Fruit fly (Drosophila melanogaster) whole organism, embryonic: ENCODE measurements around the gene PpV.
A peak's percentile ranks its signal among the peaks of the same experiment; 100 is the strongest.

Source experiments
- Atf3 ChIP-seq: fragments of 200-800 bp; sonication (Bioruptor generic); optimal IDR thresholded peaks from 3 replicates; lab custom pipeline; 2016; ENCODE audit warnings: missing biosample characterization, missing genetic modification characterization
- B-H1 ChIP-seq: fragments of 200-800 bp; sonication (Bioruptor generic); IDR thresholded peaks from 3 replicates; pipeline ENCODE4 v1.3.6; 2022; ENCODE audit warnings: missing biosample characterization, missing genetic modification characterization
- CG10209 ChIP-seq: fragments of 200-800 bp; sonication (Bioruptor generic); optimal IDR thresholded peaks from 3 replicates; lab custom pipeline; 2017; ENCODE audit warnings: missing biosample characterization, mild to moderate bottlenecking, missing genetic modification characterization, missing genetic modification reagents
- CG11247 ChIP-seq: fragments of 200-800 bp; sonication (Bioruptor generic); IDR thresholded peaks from 2 replicates; pipeline ENCODE4 v1.3.6; 2022; ENCODE audit warnings: missing biosample characterization, missing genetic modification characterization
- CG11504 ChIP-seq: fragments of 200-800 bp; sonication (Bioruptor generic); optimal IDR thresholded peaks from 3 replicates; lab custom pipeline; 2019; ENCODE audit warnings: missing biosample characterization, mild to moderate bottlenecking, missing genetic modification characterization, moderate library complexity
- CG1233 ChIP-seq: fragments of 200-800 bp; sonication (Bioruptor generic); optimal IDR thresholded peaks from 4 replicates; lab custom pipeline; 2018; ENCODE audit warnings: missing biosample characterization, mild to moderate bottlenecking, missing genetic modification characterization
- CG15696 ChIP-seq: fragments of 200-800 bp; sonication (Bioruptor generic); optimal IDR thresholded peaks from 2 replicates; lab custom pipeline; 2019; ENCODE audit warnings: missing biosample characterization, mild to moderate bottlenecking, missing genetic modification characterization, moderate library complexity
- CG16815 ChIP-seq: fragments of 200-800 bp; sonication (Bioruptor generic); optimal IDR thresholded peaks from 3 replicates; lab custom pipeline; 2017; ENCODE audit warnings: missing biosample characterization, mild to moderate bottlenecking, missing genetic modification characterization
- CG17568 ChIP-seq: fragments of 200-800 bp; sonication (Bioruptor generic); optimal IDR thresholded peaks from 2 replicates; lab custom pipeline; 2018; ENCODE audit warnings: missing biosample characterization, mild to moderate bottlenecking, missing genetic modification characterization, moderate library complexity
- CG2202 ChIP-seq: fragments of 200-800 bp; sonication (Bioruptor generic); optimal IDR thresholded peaks from 2 replicates; lab custom pipeline; 2018; ENCODE audit warnings: missing biosample characterization, mild to moderate bottlenecking, missing genetic modification characterization
- CG2678 ChIP-seq: fragments of 200-800 bp; sonication (Bioruptor generic); optimal IDR thresholded peaks from 3 replicates; lab custom pipeline; 2019; ENCODE audit warnings: missing biosample characterization, mild to moderate bottlenecking, missing genetic modification characterization, moderate library complexity
- CG32772 ChIP-seq: fragments of 200-800 bp; sonication (Bioruptor generic); IDR thresholded peaks from 2 replicates; pipeline ENCODE4 v1.3.6; 2022; ENCODE audit warnings: missing biosample characterization, missing genetic modification characterization
- CG3281 ChIP-seq: fragments of 200-800 bp; sonication (Bioruptor generic); optimal IDR thresholded peaks from 3 replicates; lab custom pipeline; 2017; ENCODE audit warnings: missing biosample characterization, mild to moderate bottlenecking, missing genetic modification characterization
- CG5180 ChIP-seq: fragments of 200-800 bp; sonication (Bioruptor generic); optimal IDR thresholded peaks from 3 replicates; lab custom pipeline; 2017; ENCODE audit warnings: missing biosample characterization, missing genetic modification characterization, mild to moderate bottlenecking, moderate library complexity, missing genetic modification reagents
- CG6683 ChIP-seq: fragments of 200-800 bp; sonication (Bioruptor generic); optimal IDR thresholded peaks from 2 replicates; lab custom pipeline; 2017; ENCODE audit warnings: missing biosample characterization, mild to moderate bottlenecking, missing genetic modification characterization, missing genetic modification reagents
- CG6689 ChIP-seq: fragments of 200-800 bp; sonication (Bioruptor generic); IDR thresholded peaks from 2 replicates; pipeline ENCODE4 v1.3.6; 2022; ENCODE audit warnings: missing biosample characterization, missing genetic modification characterization
- CG6854 ChIP-seq: fragments of 200-800 bp; sonication (Bioruptor generic); optimal IDR thresholded peaks from 3 replicates; lab custom pipeline; 2017; ENCODE audit warnings: missing biosample characterization, mild to moderate bottlenecking, missing genetic modification characterization
- CG7786 ChIP-seq: fragments of 200-800 bp; sonication (Bioruptor generic); optimal IDR thresholded peaks from 2 replicates; lab custom pipeline; 2016; ENCODE audit warnings: missing biosample characterization, missing genetic modification characterization
- CG7987 ChIP-seq: fragments of 200-800 bp; sonication (Bioruptor generic); optimal IDR thresholded peaks from 2 replicates; lab custom pipeline; 2018; ENCODE audit warnings: missing biosample characterization, mild to moderate bottlenecking, missing genetic modification characterization, moderate library complexity
- Deaf1 ChIP-seq: fragments of 200-800 bp; optimal IDR thresholded peaks from 3 replicates; lab custom pipeline; 2019; ENCODE audit warnings: missing biosample characterization, mild to moderate bottlenecking, missing genetic modification characterization, moderate library complexity
- HLH3B ChIP-seq: fragments of 200-800 bp; sonication (Bioruptor generic); IDR thresholded peaks from 2 replicates; pipeline ENCODE4 v1.3.6; 2022; ENCODE audit warnings: missing biosample characterization, missing genetic modification characterization
- HmgZ ChIP-seq: fragments of 200-800 bp; sonication (Bioruptor generic); optimal IDR thresholded peaks from 2 replicates; lab custom pipeline; 2018; ENCODE audit warnings: missing biosample characterization, mild to moderate bottlenecking, missing genetic modification characterization
- Sry-β ChIP-seq: fragments of 200-800 bp; sonication (Bioruptor generic); optimal IDR thresholded peaks from 2 replicates; lab custom pipeline; 2018; ENCODE audit warnings: missing biosample characterization, mild to moderate bottlenecking, missing genetic modification characterization, moderate library complexity
- aop ChIP-seq: fragments of 200-800 bp; sonication (Bioruptor generic); IDR thresholded peaks from 2 replicates; pipeline ENCODE4 v1.3.6; 2022; ENCODE audit warnings: missing biosample characterization, missing genetic modification characterization
- cas ChIP-seq: fragments of 200-800 bp; sonication (Bioruptor generic); IDR thresholded peaks from 2 replicates; pipeline ENCODE4 v1.3.6; 2022; ENCODE audit warnings: missing biosample characterization, missing genetic modification characterization
- danr ChIP-seq: fragments of 200-800 bp; sonication (Bioruptor generic); IDR thresholded peaks from 2 replicates; pipeline ENCODE4 v1.3.6; 2022; ENCODE audit warnings: missing biosample characterization, missing genetic modification characterization
- dimm ChIP-seq: fragments of 200-800 bp; sonication (Bioruptor generic); IDR thresholded peaks from 2 replicates; pipeline ENCODE4 v1.3.6; 2022; ENCODE audit warnings: missing biosample characterization, missing genetic modification characterization
- dysf ChIP-seq: fragments of 200-800 bp; sonication (Bioruptor generic); IDR thresholded peaks from 3 replicates; pipeline ENCODE4 v1.3.6; 2022; ENCODE audit warnings: missing biosample characterization, missing genetic modification characterization
- ems ChIP-seq: fragments of 200-800 bp; sonication (Bioruptor generic); optimal IDR thresholded peaks from 3 replicates; lab custom pipeline; 2016; ENCODE audit warnings: missing biosample characterization, missing genetic modification characterization
- fd3F ChIP-seq: fragments of 200-800 bp; sonication (Bioruptor generic); optimal IDR thresholded peaks from 2 replicates; lab custom pipeline; 2018; ENCODE audit warnings: missing biosample characterization, mild to moderate bottlenecking, missing genetic modification characterization, moderate library complexity
- fd96Cb ChIP-seq: fragments of 200-800 bp; sonication (Bioruptor generic); optimal IDR thresholded peaks from 2 replicates; lab custom pipeline; 2018; ENCODE audit warnings: missing biosample characterization, mild to moderate bottlenecking, missing genetic modification characterization, moderate library complexity
- gt ChIP-seq: fragments of 200-800 bp; sonication (Bioruptor generic); IDR thresholded peaks from 2 replicates; pipeline ENCODE4 v1.3.6; 2022; ENCODE audit warnings: missing biosample characterization, missing genetic modification characterization
- jigr1 ChIP-seq: fragments of 200-800 bp; sonication (Bioruptor generic); IDR thresholded peaks from 3 replicates; pipeline ENCODE4 v1.3.6; 2022; ENCODE audit warnings: missing biosample characterization, missing genetic modification characterization
- klu ChIP-seq: fragments of 200-800 bp; sonication (Bioruptor generic); IDR thresholded peaks from 2 replicates; pipeline ENCODE4 v1.3.6; 2022; ENCODE audit warnings: missing biosample characterization, missing genetic modification characterization
- lbe ChIP-seq: fragments of 200-800 bp; sonication (Bioruptor generic); optimal IDR thresholded peaks from 2 replicates; lab custom pipeline; 2016; ENCODE audit warnings: missing biosample characterization, mild to moderate bottlenecking, missing genetic modification characterization
- maf-S ChIP-seq: fragments of 200-800 bp; sonication (Bioruptor generic); optimal IDR thresholded peaks from 2 replicates; lab custom pipeline; 2016; ENCODE audit warnings: missing biosample characterization, missing genetic modification characterization
- mam ChIP-seq: fragments of 200-800 bp; sonication (Bioruptor generic); optimal IDR thresholded peaks from 3 replicates; lab custom pipeline; 2016; ENCODE audit warnings: missing biosample characterization, missing genetic modification characterization
- mirr ChIP-seq: fragments of 200-800 bp; sonication (Bioruptor generic); optimal IDR thresholded peaks from 3 replicates; lab custom pipeline; 2018; ENCODE audit warnings: missing biosample characterization, mild to moderate bottlenecking, missing genetic modification characterization
- nom ChIP-seq: fragments of 200-800 bp; sonication (Bioruptor generic); optimal IDR thresholded peaks from 2 replicates; lab custom pipeline; 2017; ENCODE audit warnings: missing biosample characterization, missing genetic modification characterization, mild to moderate bottlenecking, moderate library complexity, missing genetic modification reagents
- onecut ChIP-seq: fragments of 200-800 bp; sonication (Bioruptor generic); IDR thresholded peaks from 2 replicates; pipeline ENCODE4 v1.3.6; 2022; ENCODE audit warnings: missing biosample characterization, missing genetic modification characterization
- peb ChIP-seq: fragments of 200-800 bp; sonication (Bioruptor generic); IDR thresholded peaks from 2 replicates; pipeline ENCODE4 v1.3.6; 2022; ENCODE audit warnings: missing biosample characterization, missing genetic modification characterization
- rib ChIP-seq: fragments of 200-800 bp; sonication (Bioruptor generic); IDR thresholded peaks from 2 replicates; pipeline ENCODE4 v1.3.6; 2022; ENCODE audit warnings: missing biosample characterization, missing genetic modification characterization
- sc ChIP-seq, 3 experiments: fragments of >200 bp in 2 of 3; fragments of 200-800 bp in 1 of 3; sonication (Bioruptor generic) in 1 of 3; optimal IDR thresholded peaks; 2 replicates in 2 of 3; 3 replicates in 1 of 3; lab custom pipeline; 2017; ENCODE audit warnings: mild to moderate bottlenecking in 1 of 3, missing biosample characterization in 1 of 3, missing genetic modification characterization in 1 of 3, missing genetic modification reagents in 1 of 3
- sd ChIP-seq: fragments of 200-800 bp; sonication (Bioruptor generic); optimal IDR thresholded peaks from 3 replicates; lab custom pipeline; 2018; ENCODE audit warnings: missing biosample characterization, mild to moderate bottlenecking, missing genetic modification characterization, moderate library complexity
- slbo ChIP-seq: fragments of 200-800 bp; sonication (Bioruptor generic); IDR thresholded peaks from 2 replicates; pipeline ENCODE4 v1.3.6; 2022; ENCODE audit warnings: missing biosample characterization, missing genetic modification characterization
- so ChIP-seq: fragments of 200-800 bp; sonication (Bioruptor generic); IDR thresholded peaks from 3 replicates; pipeline ENCODE4 v1.3.6; 2022; ENCODE audit warnings: missing biosample characterization, missing genetic modification characterization
- sob ChIP-seq: fragments of 200-800 bp; sonication (Bioruptor generic); IDR thresholded peaks from 2 replicates; pipeline ENCODE4 v1.3.6; 2022; ENCODE audit warnings: missing biosample characterization, missing genetic modification characterization
- sug ChIP-seq: fragments of 200-800 bp; optimal IDR thresholded peaks from 2 replicates; lab custom pipeline; 2019; ENCODE audit warnings: missing biosample characterization, mild to moderate bottlenecking, missing genetic modification characterization, moderate library complexity
- wor ChIP-seq: fragments of 200-800 bp; sonication (Bioruptor generic); IDR thresholded peaks from 2 replicates; pipeline ENCODE4 v1.3.6; 2022; ENCODE audit warnings: missing biosample characterization, missing genetic modification characterization
- zfh2 ChIP-seq: fragments of 200-800 bp; sonication (Bioruptor generic); optimal IDR thresholded peaks from 2 replicates; lab custom pipeline; 2016; ENCODE audit warnings: missing biosample characterization, missing genetic modification characterization

Gene PpV

DNA sequence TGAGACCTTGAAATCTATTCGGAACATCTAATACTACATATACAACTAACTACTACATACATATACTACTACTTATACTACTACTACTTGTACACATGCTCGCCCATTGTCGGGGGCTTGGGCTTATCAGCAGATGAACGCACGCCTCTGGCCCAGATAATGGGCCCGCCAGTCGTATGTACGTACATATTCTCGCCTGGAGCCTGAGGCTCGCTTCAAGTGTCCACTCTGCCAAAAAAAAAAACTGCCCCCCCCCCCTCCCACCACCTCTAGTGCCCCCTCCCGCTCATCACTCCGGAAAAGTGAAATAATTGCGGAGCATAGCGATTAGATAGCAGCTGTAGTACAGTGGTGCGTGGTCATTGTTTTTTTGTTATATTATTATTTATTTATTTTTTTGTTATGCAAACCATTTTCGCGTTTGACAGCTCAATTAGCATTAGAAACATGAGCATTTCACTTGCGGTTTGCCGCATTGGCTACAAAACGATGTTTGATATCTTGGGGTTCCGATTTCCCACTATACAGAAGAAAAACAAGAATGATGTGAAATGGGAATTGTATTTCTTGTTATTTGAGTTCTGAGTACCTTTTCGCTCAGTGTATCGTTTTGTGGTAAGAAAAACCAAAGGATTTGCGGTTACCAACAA, 15.8 kb downstream of the PpV start (continued):
- TF ChIP-seq slbo (GFP tag; lab: Robert Waterston, UW) (0 out of 2 replicates have a peak, but pooled peaks have one; percentile 21), HmgZ (peak; percentile 41), B-H1 (no peak), HLH3B (no peak), fd96Cb (tag; lab: Kevin White, UChicago) (no peak), CG16815 (GFP tag; lab: Kevin White, UChicago) (no peak), CG6689 (GFP tag; lab: Robert Waterston, UW) (no peak), sob (0 out of 2 replicates have a peak, but pooled peaks have one; percentile 21), mam (GFP tag; lab: Kevin White, UChicago) (no peak), sc (optimal IDR thresholded peaks at IDR 0.05; lab: Kevin White, UChicago) (no peak), sc (GFP tag; optimal IDR thresholded peaks at IDR 0.05; lab: Kevin White, UChicago) (no peak), lbe (GFP tag; lab: Kevin White, UChicago) (no peak), ems (no peak), dysf (GFP tag; lab: Robert Waterston, UW) (peak; percentile 51; the same call in 2 of the 3 replicates), fd3F (GFP tag; lab: Kevin White, UChicago) (peak; percentile 7), CG6854 (GFP tag; lab: Kevin White, UChicago) (peak; percentile 5), Sry-β (no peak), dimm (no peak), peb (GFP tag; lab: Robert Waterston, UW) (no peak), CG11247 (no peak), CG2202 (tag; lab: Kevin White, UChicago) (no peak), zfh2 (peak; percentile 11), onecut (GFP tag; lab: Robert Waterston, UW) (no peak), CG1233 (GFP tag; lab: Kevin White, UChicago) (no peak), gt (GFP tag; lab: Robert Waterston, UW) (no peak), CG32772 (GFP tag; lab: Robert Waterston, UW) (peak; percentile 42; the same call in 1 of the 2 replicates), Atf3 (no peak), CG7786 (GFP tag; lab: Kevin White, UChicago) (no peak), CG5180 (GFP tag; lab: Kevin White, UChicago) (no peak)

DNA sequence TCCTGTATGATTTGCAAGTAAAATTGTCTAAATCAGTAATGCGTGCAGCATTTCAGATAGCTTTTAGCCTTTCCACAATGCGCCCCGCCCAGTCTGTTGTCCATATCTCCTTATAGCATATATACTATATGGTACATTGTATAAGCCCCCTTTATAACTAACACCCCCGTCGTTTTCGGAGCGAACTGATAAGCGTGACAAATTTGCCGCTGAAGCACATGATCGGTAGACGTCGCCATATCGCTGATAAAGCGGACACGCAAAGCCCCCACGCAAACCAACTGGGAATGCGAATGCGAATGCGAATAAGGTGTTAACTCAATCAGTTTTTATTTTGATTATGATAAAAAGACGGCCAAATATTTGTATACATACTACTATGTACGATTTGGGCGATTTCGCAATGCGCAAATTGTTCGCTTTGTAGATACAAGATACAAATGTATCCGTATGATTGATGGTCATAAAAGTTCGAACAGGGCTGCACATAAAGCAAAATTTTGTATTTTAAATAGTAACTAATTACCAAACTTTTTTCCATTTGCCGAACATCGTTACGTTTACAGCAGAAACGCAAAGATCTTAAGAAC, 17.5 kb downstream of the PpV start:
- TF ChIP-seq jigr1 (GFP tag; lab: Robert Waterston, UW): no peak
- TF ChIP-seq so (GFP tag; lab: Robert Waterston, UW): no peak
- no peak for TF ChIP-seq wor (GFP tag; lab: Robert Waterston, UW)
- no peak for TF ChIP-seq klu (GFP tag; lab: Robert Waterston, UW)
- TF ChIP-seq Atf3: no peak
- peak; percentile 6 for TF ChIP-seq CG3281
- TF ChIP-seq sd (tag; lab: Kevin White, UChicago): peak; percentile 46
- no peak for TF ChIP-seq danr (GFP tag; lab: Robert Waterston, UW)
- TF ChIP-seq cas (GFP tag; lab: Robert Waterston, UW): no peak
- no peak for TF ChIP-seq maf-S (GFP tag; lab: Kevin White, UChicago)
- TF ChIP-seq CG10209 (GFP tag; lab: Kevin White, UChicago): no peak
- TF ChIP-seq mirr (GFP tag; lab: Kevin White, UChicago): peak; percentile 86
- TF ChIP-seq CG7987 (GFP tag; lab: Kevin White, UChicago): no peak
- no peak for TF ChIP-seq CG6683 (GFP tag; lab: Kevin White, UChicago)
- no peak for TF ChIP-seq CG11504 (tag; lab: Kevin White, UChicago)
- no peak for TF ChIP-seq CG15696
- TF ChIP-seq sug: peak; percentile 99
- no peak for TF ChIP-seq aop (GFP tag; lab: Robert Waterston, UW)
- TF ChIP-seq rib (GFP tag; lab: Robert Waterston, UW): peak; percentile 9; the same call in 1 of the 2 replicates
- TF ChIP-seq nom (GFP tag; lab: Kevin White, UChicago): no peak
- no peak for TF ChIP-seq Deaf1 (tag; lab: Kevin White, UChicago)
- peak; percentile 6 for TF ChIP-seq CG2678 (tag; lab: Kevin White, UChicago)
- no peak for TF ChIP-seq CG17568 (GFP tag; lab: Kevin White, UChicago)
